Worm (Caenorhabditis elegans) whole organism, L4 larva: Measurements from ENCODE around the gene R11F4.1.

Experiments
- nhr-25 ChIP-seq: sonication (generic microtip); optimal IDR thresholded peaks from 2 replicates; lab custom pipeline; 2017; ENCODE audit warnings: missing genetic modification characterization, mild to moderate bottlenecking, missing compliant biosample characterization, antibody characterized with exemption, moderate library complexity, borderline replicate concordance; ENCODE audit not compliant: insufficient read depth
- unc-62 ChIP-seq, 3 experiments: fragments of 150-350 bp in 1 of 3; sonication (generic microtip); optimal IDR thresholded peaks in 2 of 3; peaks in 1 of 3; 1 replicate in 1 of 3; 2 replicates in 2 of 3; lab custom pipeline; 2014 to 2017; ENCODE audit warnings: missing biosample characterization in 3 of 3, missing genetic modification characterization in 3 of 3, missing genetic modification reagents in 3 of 3, missing genotype in 1 of 3

- TF ChIP-seq nhr-25 (tag; lab: Kevin White, UChicago) (no peak), unc-62 (GFP tag; optimal IDR thresholded peaks at IDR 0.05 in 1 of 2; lab: Kevin White, UChicago) (no peak), unc-62 (tag; optimal IDR thresholded peaks at IDR 0.05; lab: Kevin White, UChicago) (no peak)
Observed at ce11 chrII:4074710-4075109, 17.0 kb upstream of the R11F4.1 start.
